Worm (Caenorhabditis elegans) whole organism, L4/young adult: Measurements from ENCODE around the gene pat-4.
"Not testable (repeated sequence)": the region's sequence is repeated elsewhere in the genome, so short reads cannot be mapped to it uniquely, and the experiment has no call there.

Experiments used
- W03F9.2 ChIP-seq: fragments of 150-350 bp; optimal IDR thresholded peaks from 2 replicates; lab custom pipeline; 2014; ENCODE audit warnings: missing biosample characterization, missing genetic modification characterization
- him-1 ChIP-seq: sonication (generic microtip); optimal IDR thresholded peaks from 2 replicates; lab custom pipeline; 2016; ENCODE audit warnings: missing genotype, missing genetic modification reagents, missing genetic modification characterization, missing compliant biosample characterization

- not testable (repeated sequence) for TF ChIP-seq W03F9.2; him-1 (tag; lab: Kevin White, UChicago)
These were observed 4.2 kb upstream of the pat-4 start, which contains the start of gene C29F9.9 for ce11 chrIII:98822-99221.
